Fruit fly (Drosophila melanogaster): ENCODE data around the gene CG9150.

CG9150 gene

dm6 chr2L:6037830-6038229 is 30.6 kb downstream of the CG9150 start, which contains the start of the genes CG9117 and CG31643 (continued):
- TF ChIP-seq achi (GFP tag; optimal IDR thresholded peaks at IDR 0.05) (peak; percentile 73), CG4318 (GFP tag; optimal IDR thresholded peaks at IDR 0.05) (no peak), CG16779 (tag; optimal IDR thresholded peaks at IDR 0.05) (no peak), Ets96B (tag; optimal IDR thresholded peaks at IDR 0.05) (no peak), Eip78C (GFP tag) (peak; percentile 84), CG11762 (GFP tag; optimal IDR thresholded peaks at IDR 0.05; ENCODE audit: insufficient read depth) (peak; percentile 18), pdm3 (GFP tag; optimal IDR thresholded peaks at IDR 0.05) (no peak), CG6276 (GFP tag; optimal IDR thresholded peaks at IDR 0.05) (no peak), Hr39 (GFP tag; optimal IDR thresholded peaks at IDR 0.05) (peak; percentile 73), eg (GFP tag; IDR thresholded peaks at IDR 0.05) (peak; percentile 70), CG8319 (GFP tag; optimal IDR thresholded peaks at IDR 0.05) (no peak), Gug (GFP tag; IDR thresholded peaks at IDR 0.05) (no peak), CG3919 (GFP tag; optimal IDR thresholded peaks at IDR 0.05) (no peak), acj6 (GFP tag; optimal IDR thresholded peaks at IDR 0.05) (no peak), Sox102F (GFP tag; optimal IDR thresholded peaks at IDR 0.05) (no peak), CG6808 (GFP tag; optimal IDR thresholded peaks at IDR 0.05) (peak; percentile 39), dsx (GFP tag; optimal IDR thresholded peaks at IDR 0.05; ENCODE audit: poor library complexity, severe bottlenecking) (no peak), spab (GFP tag; optimal IDR thresholded peaks at IDR 0.05) (no peak), Eip93F (GFP tag; optimal IDR thresholded peaks at IDR 0.05) (peak; percentile 47), vri (GFP tag; optimal IDR thresholded peaks at IDR 0.05) (no peak), Hr4 (GFP tag; optimal IDR thresholded peaks at IDR 0.05) (no peak), lz (GFP tag; optimal IDR thresholded peaks at IDR 0.05) (peak; percentile 65), CG6854 (GFP tag; optimal IDR thresholded peaks at IDR 0.05) (no peak), CG3032 (tag; optimal IDR thresholded peaks at IDR 0.05) (peak; percentile 46)

- TF ChIP-seq spab (GFP tag; optimal IDR thresholded peaks at IDR 0.05) (no peak), Eip78C (GFP tag) (peak; percentile 69), CG1621 (tag; optimal IDR thresholded peaks at IDR 0.05) (no peak), CG6808 (GFP tag; optimal IDR thresholded peaks at IDR 0.05) (peak; percentile 66), svp (GFP tag) (no peak), ss (GFP tag; optimal IDR thresholded peaks at IDR 0.05) (no peak)
These were observed 31.7 kb downstream of the CG9150 start, which contains the start of gene mtm for dm6 chr2L:6036710-6037109. Gene mtm, minus strand, starts transcription at chr2L:6037015.

DNA sequence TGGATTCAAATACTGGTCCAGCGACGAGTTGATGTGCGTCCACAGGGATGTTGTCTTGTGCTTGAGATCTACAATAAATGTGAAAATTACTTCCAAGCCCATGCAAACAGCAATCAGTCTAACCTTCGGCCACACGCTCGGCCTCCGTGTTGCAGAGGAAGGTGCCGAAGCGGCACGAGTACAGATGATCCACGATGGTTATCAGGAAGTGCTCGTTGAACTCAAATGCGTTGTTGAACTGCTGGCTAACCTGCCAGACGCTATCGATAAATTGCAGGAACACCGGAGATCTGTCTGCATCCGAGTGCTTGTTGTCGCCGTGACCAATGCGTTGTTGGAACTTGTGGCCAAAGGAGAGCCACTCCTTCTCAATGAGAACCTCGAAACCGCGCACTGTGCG is 33.2 kb downstream of the CG9150 start:
- TF ChIP-seq svp (GFP tag) (peak; percentile 91), CG9139 (GFP tag; optimal IDR thresholded peaks at IDR 0.05) (no peak), spab (GFP tag; optimal IDR thresholded peaks at IDR 0.05) (no peak)

dm6 chr2L:6034344-6034743 is 34.0 kb downstream of the CG9150 start, which contains the start of gene CG9109:
Gene CG9109, minus strand, starts transcription at chr2L:6034423.
- TF ChIP-seq Eip78C (GFP tag) (no peak), CG6163 (GFP tag; IDR thresholded peaks at IDR 0.05) (no peak), CG15336 (GFP tag; IDR thresholded peaks at IDR 0.05) (no peak), CG11762 (GFP tag; optimal IDR thresholded peaks at IDR 0.05; ENCODE audit: insufficient read depth) (no peak)

- TF ChIP-seq spab (GFP tag; optimal IDR thresholded peaks at IDR 0.05) (peak; percentile 49), CG8632 (GFP tag; optimal IDR thresholded peaks at IDR 0.05) (peak; percentile 12), CG7368 (GFP tag; optimal IDR thresholded peaks at IDR 0.05) (no peak), Blimp-1 (GFP tag; optimal IDR thresholded peaks at IDR 0.05) (no peak), CG3032 (tag; optimal IDR thresholded peaks at IDR 0.05) (peak; percentile 61), CG10631 (GFP tag; optimal IDR thresholded peaks at IDR 0.05) (no peak), Eip75B (GFP tag; optimal IDR thresholded peaks at IDR 0.05) (peak; percentile 48), CG32006 (GFP tag; optimal IDR thresholded peaks at IDR 0.05) (peak; percentile 49), Eip78C (GFP tag) (peak; percentile 86), net (GFP tag; optimal IDR thresholded peaks at IDR 0.05) (peak; percentile 41), dsx (GFP tag; optimal IDR thresholded peaks at IDR 0.05; ENCODE audit: poor library complexity, severe bottlenecking) (no peak), CG15336 (GFP tag; IDR thresholded peaks at IDR 0.05) (peak; percentile 49), fd59A (GFP tag; optimal IDR thresholded peaks at IDR 0.05) (peak; percentile 10), esn (GFP tag; optimal IDR thresholded peaks at IDR 0.05) (peak; percentile 45), dac (GFP tag; optimal IDR thresholded peaks at IDR 0.05) (no peak), salr (GFP tag; optimal IDR thresholded peaks at IDR 0.05) (no peak), lz (GFP tag; optimal IDR thresholded peaks at IDR 0.05) (peak; percentile 40), Hr39 (GFP tag; optimal IDR thresholded peaks at IDR 0.05) (peak; percentile 45), CG6808 (GFP tag; optimal IDR thresholded peaks at IDR 0.05) (peak; percentile 50), Met (GFP tag; optimal IDR thresholded peaks at IDR 0.05) (no peak), CG11902 (GFP tag; optimal IDR thresholded peaks at IDR 0.05) (peak; percentile 8)
These were observed 36.6 kb downstream of the CG9150 start for dm6 chr2L:6031838-6032237.

Measured in whole organism, prepupa.